Worm (Caenorhabditis elegans) whole organism, midembryonic: ENCODE measurements around the gene gba-4.

Experiments used
- ref-1 ChIP-seq: fragments of 200-800 bp; sonication (Bioruptor generic); conservative IDR thresholded peaks from 2 replicates; pipeline ENCODE4 v1.3.6; 2022; ENCODE audit warnings: missing genetic modification reagents, missing genetic modification characterization, missing compliant biosample characterization
- ztf-29 ChIP-seq: fragments of 200-800 bp; sonication (Bioruptor generic); IDR thresholded peaks from 2 replicates; pipeline ENCODE4 v1.3.6; 2022; ENCODE audit warnings: missing genetic modification reagents, missing genetic modification characterization, missing compliant biosample characterization

DNA sequence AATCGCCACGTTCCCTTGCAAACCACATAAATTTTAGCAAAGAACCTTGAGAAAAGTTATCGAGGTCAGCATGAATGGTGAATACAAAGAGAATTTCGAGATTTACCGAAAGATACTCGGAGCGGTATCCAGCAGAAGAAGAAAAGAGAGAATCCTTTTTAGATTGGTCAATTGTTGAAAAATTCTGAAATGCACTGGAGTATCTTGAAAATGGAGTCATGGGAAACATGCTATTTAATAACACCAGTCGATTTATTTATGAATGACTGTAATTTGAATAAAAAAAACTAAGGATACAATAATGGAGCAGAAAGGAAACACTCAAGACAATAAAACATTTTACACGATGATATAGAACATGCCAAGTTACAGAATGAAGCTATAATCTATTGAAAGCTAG lies 39.3 kb upstream of the gba-4 start:
- TF ChIP-seq ref-1 (GFP tag; lab: Robert Waterston, UW) (no peak), ztf-29 (GFP tag; lab: Robert Waterston, UW) (no peak)
